Fruit fly (Drosophila melanogaster) whole organism, prepupa: Measurements from ENCODE around the gene Cdc7.

Source experiments
- CG3919 ChIP-seq: fragments of 200-800 bp; sonication (Bioruptor generic); optimal IDR thresholded peaks from 3 replicates; lab custom pipeline; 2016; ENCODE audit warnings: missing biosample characterization, missing genetic modification characterization
- CG6792 ChIP-seq: fragments of 200-800 bp; sonication (Bioruptor generic); optimal IDR thresholded peaks from 3 replicates; lab custom pipeline; 2016; ENCODE audit warnings: missing biosample characterization, missing genetic modification characterization
- CG8632 ChIP-seq: fragments of 200-800 bp; sonication (Bioruptor generic); optimal IDR thresholded peaks from 3 replicates; lab custom pipeline; 2016; ENCODE audit warnings: missing biosample characterization, missing genetic modification characterization
- Met ChIP-seq: fragments of 200-800 bp; sonication (Bioruptor generic); optimal IDR thresholded peaks from 3 replicates; lab custom pipeline; 2016; ENCODE audit warnings: missing biosample characterization, missing genetic modification characterization
- Sox15 ChIP-seq: fragments of 200-800 bp; sonication (Bioruptor generic); optimal IDR thresholded peaks from 3 replicates; lab custom pipeline; 2016; ENCODE audit warnings: missing biosample characterization, missing genetic modification characterization
- acj6 ChIP-seq: fragments of 200-800 bp; sonication (Bioruptor generic); optimal IDR thresholded peaks from 3 replicates; lab custom pipeline; 2016; ENCODE audit warnings: missing biosample characterization, missing genetic modification characterization
- dac ChIP-seq: fragments of 200-800 bp; sonication (Bioruptor generic); optimal IDR thresholded peaks from 2 replicates; lab custom pipeline; 2017; ENCODE audit warnings: missing biosample characterization, mild to moderate bottlenecking, missing genetic modification characterization
- dsx ChIP-seq: fragments of 200-800 bp; optimal IDR thresholded peaks from 3 replicates; lab custom pipeline; 2019; ENCODE audit warnings: missing biosample characterization, mild to moderate bottlenecking, missing genetic modification characterization, moderate library complexity; ENCODE audit not compliant: poor library complexity, severe bottlenecking
- esn ChIP-seq: fragments of 200-800 bp; sonication (Bioruptor generic); optimal IDR thresholded peaks from 2 replicates; lab custom pipeline; 2016; ENCODE audit warnings: missing biosample characterization, mild to moderate bottlenecking, missing genetic modification characterization, moderate library complexity
- lz ChIP-seq: fragments of 200-800 bp; sonication (Bioruptor generic); optimal IDR thresholded peaks from 3 replicates; lab custom pipeline; 2016; ENCODE audit warnings: missing biosample characterization, missing genetic modification characterization
- pdm3 ChIP-seq: fragments of 200-800 bp; sonication (Bioruptor generic); optimal IDR thresholded peaks from 3 replicates; lab custom pipeline; 2016; ENCODE audit warnings: missing biosample characterization, missing genetic modification characterization
- salr ChIP-seq, 2 experiments: fragments of 200-800 bp; sonication (Bioruptor generic); optimal IDR thresholded peaks; 3 replicates each; lab custom pipeline; 2016 to 2018; ENCODE audit warnings: missing biosample characterization in 2 of 2, missing genetic modification characterization in 2 of 2, mild to moderate bottlenecking in 1 of 2
- svp ChIP-seq: fragments of 200-800 bp; sonication (Bioruptor generic); peaks from one replicate; lab custom pipeline; 2016; ENCODE audit warnings: missing biosample characterization, missing genetic modification characterization
- topi ChIP-seq: fragments of 200-800 bp; sonication (Bioruptor generic); optimal IDR thresholded peaks from 3 replicates; lab custom pipeline; 2016; ENCODE audit warnings: missing biosample characterization, missing genetic modification characterization

DNA sequence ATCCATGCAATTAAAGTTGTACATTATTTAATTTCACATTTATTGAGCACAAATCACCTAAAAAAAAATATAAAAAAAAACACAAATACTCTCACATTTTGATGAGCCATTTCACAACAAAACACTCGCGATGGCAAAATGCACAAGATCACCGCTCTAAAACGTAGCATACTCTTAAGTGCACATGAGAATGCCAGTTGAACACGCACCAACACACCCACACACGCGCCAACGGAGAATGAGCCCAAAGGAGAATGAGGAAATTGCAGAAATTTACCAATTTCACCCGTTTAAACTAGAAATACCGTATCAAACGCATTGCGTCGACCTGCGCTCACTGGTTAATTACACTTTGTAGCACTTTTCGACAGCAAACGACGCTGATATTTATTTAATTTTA lies 5.6 kb downstream of the Cdc7 start:
- no peak for TF ChIP-seq CG6792 (GFP tag; lab: Kevin White, UChicago)
- TF ChIP-seq salr (GFP tag; optimal IDR thresholded peaks at IDR 0.05; lab: Kevin White, UChicago): no peak
- no peak for TF ChIP-seq svp (GFP tag; lab: Kevin White, UChicago)
- no peak for TF ChIP-seq lz (GFP tag; lab: Kevin White, UChicago)
- no peak for TF ChIP-seq dac
- no peak for TF ChIP-seq pdm3 (GFP tag; lab: Kevin White, UChicago)
- TF ChIP-seq dsx (GFP tag; lab: Kevin White, UChicago): no peak
- no peak for TF ChIP-seq acj6
- no peak for TF ChIP-seq topi
- no peak for TF ChIP-seq Sox15 (GFP tag; lab: Kevin White, UChicago)
- no peak for TF ChIP-seq CG3919
- TF ChIP-seq CG8632 (GFP tag; lab: Kevin White, UChicago): no peak
- no peak for TF ChIP-seq Met (GFP tag; lab: Kevin White, UChicago)
- TF ChIP-seq esn (GFP tag; lab: Kevin White, UChicago): no peak
